Worm (Caenorhabditis elegans): ENCODE measurements around the gene F14H8.4.

- no peak for TF ChIP-seq ama-1 (optimal IDR thresholded peaks at IDR 0.05)
- no peak for TF ChIP-seq scrt-1 (GFP tag; IDR thresholded peaks at IDR 0.05)
- no peak for TF ChIP-seq flt-1 (GFP tag; IDR thresholded peaks at IDR 0.05)
- no peak for TF ChIP-seq hmbx-1 (tag; optimal IDR thresholded peaks at IDR 0.05)
- no peak for TF ChIP-seq tbx-11 (GFP tag; IDR thresholded peaks at IDR 0.05)
- TF ChIP-seq sea-1 (GFP tag; conservative IDR thresholded peaks at IDR 0.05), result no peak
- no peak for TF ChIP-seq F13C5.2 (tag; optimal IDR thresholded peaks at IDR 0.05)
- TF ChIP-seq ceh-36 (tag; optimal IDR thresholded peaks at IDR 0.05), result no peak
- TF ChIP-seq B0310.2 (tag; optimal IDR thresholded peaks at IDR 0.05), result no peak
- TF ChIP-seq tra-4 (tag; optimal IDR thresholded peaks at IDR 0.05), result no peak
- no peak for TF ChIP-seq tbx-37 (GFP tag; conservative IDR thresholded peaks at IDR 0.05)
- no peak for TF ChIP-seq hnd-1 (tag; optimal IDR thresholded peaks at IDR 0.05)
- TF ChIP-seq ceh-13 (GFP tag; optimal IDR thresholded peaks at IDR 0.05), result no peak
- TF ChIP-seq hmg-4 (GFP tag; optimal IDR thresholded peaks at IDR 0.05), result no peak
These were observed 9.5 kb upstream of the F14H8.4 start, which contains the start of gene obr-2 for ce11 chrV:15014164-15014563.

Data from whole organism, early embryonic.